Worm (Caenorhabditis elegans) whole organism, young adult: ENCODE data around the gene C13A2.12.

ENCODE experiments used
- mel-28 ChIP-seq: sonication (generic microtip); optimal IDR thresholded peaks from 2 replicates; lab custom pipeline; 2016; ENCODE audit warnings: borderline replicate concordance, mild to moderate bottlenecking, missing genetic modification characterization, missing compliant biosample characterization
- sdz-38 ChIP-seq: sonication (generic microtip); optimal IDR thresholded peaks from 2 replicates; lab custom pipeline; 2016; ENCODE audit warnings: missing genotype, missing genetic modification characterization, missing compliant biosample characterization
- snpc-4 ChIP-seq, 5 experiments: fragments of 150-350 bp in 1 of 5; sonication (generic microtip) in 4 of 5; optimal IDR thresholded peaks; 2 replicates each; lab custom pipeline; 2014 to 2018; ENCODE audit warnings: missing genetic modification characterization in 5 of 5, missing biosample characterization in 3 of 5, antibody characterized with exemption in 2 of 5, mild to moderate bottlenecking in 2 of 5, missing compliant biosample characterization in 2 of 5, missing genotype in 2 of 5, moderate library complexity in 2 of 5, missing genetic modification reagents in 1 of 5
- tbp1 ChIP-seq: fragments of 200-800 bp; sonication (Bioruptor generic); optimal IDR thresholded peaks from 2 replicates; lab custom pipeline; 2018; ENCODE audit warnings: mild to moderate bottlenecking, missing genetic modification characterization, missing compliant biosample characterization

DNA sequence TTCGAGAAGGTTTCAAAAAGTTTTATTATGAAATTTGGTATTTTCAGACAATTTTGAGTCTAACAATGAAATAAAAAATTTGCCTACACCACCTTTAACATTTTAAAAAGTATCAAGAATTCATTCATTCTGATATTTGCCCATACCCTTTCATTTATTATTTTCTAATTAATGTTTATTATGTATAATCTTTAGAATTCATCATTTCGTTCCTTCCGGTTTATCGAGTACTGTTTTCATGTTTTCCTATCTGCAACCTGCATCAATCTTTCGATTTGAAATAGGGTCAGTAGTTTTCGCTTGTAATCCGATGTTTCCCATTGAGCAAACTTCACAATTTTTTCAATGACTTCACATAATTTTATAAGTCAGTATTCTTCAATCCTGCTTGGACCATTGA lies 10.3 kb downstream of the C13A2.12 start, which contains the start of gene C13A2.6:
- TF ChIP-seq sdz-38 (tag; lab: Kevin White, UChicago) (no peak), mel-28 (tag; lab: Kevin White, UChicago) (no peak), snpc-4 (GFP tag; optimal IDR thresholded peaks at IDR 0.05; lab: Kevin White, UChicago) (no peak), snpc-4 (tag; optimal IDR thresholded peaks at IDR 0.05; lab: Kevin White, UChicago) (no peak), tbp1 (GFP tag; lab: Kevin White, UChicago) (no peak)
